Worm (Caenorhabditis elegans) whole organism, L4/young adult: ENCODE measurements around the gene unc-9.

Experiments used
- W03F9.2 ChIP-seq: fragments of 150-350 bp; optimal IDR thresholded peaks from 2 replicates; lab custom pipeline; 2014; ENCODE audit warnings: missing biosample characterization, missing genetic modification characterization
- dao-5 ChIP-seq: sonication (generic microtip); optimal IDR thresholded peaks from 2 replicates; lab custom pipeline; 2016; ENCODE audit warnings: missing genotype, missing genetic modification characterization, moderate library complexity, missing compliant biosample characterization
- him-1 ChIP-seq: sonication (generic microtip); optimal IDR thresholded peaks from 2 replicates; lab custom pipeline; 2016; ENCODE audit warnings: missing genotype, missing genetic modification reagents, missing genetic modification characterization, missing compliant biosample characterization

The unc-9 gene

DNA sequence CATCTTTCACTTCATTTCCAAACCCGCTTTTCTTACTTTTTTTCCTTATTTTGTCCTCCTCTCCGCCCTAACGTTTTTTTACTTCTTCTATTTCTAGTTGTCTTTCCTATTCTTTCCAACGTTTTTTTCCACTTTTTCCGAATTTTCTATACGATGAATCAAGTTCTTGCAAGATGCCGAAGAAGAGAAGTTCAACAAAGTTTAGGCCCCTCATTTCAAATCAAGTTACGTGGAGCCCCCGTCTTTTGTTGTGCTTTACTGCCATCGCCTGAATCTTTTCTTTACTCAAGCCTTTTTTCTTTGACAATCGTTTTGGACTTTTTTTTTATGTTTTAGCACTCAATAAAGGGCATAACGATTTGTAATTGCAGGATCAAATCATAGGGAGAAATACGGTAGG lies at the start of gene unc-9:
Gene unc-9 (plus strand): TSS at position 370 of the 400 bp plus-strand sequence.
- TF ChIP-seq dao-5 (no peak), him-1 (tag; lab: Kevin White, UChicago) (no peak), W03F9.2 (tag; lab: Kevin White, UChicago) (no peak)

ce11 chrX:13154514-13154913 lies 47.1 kb upstream of the unc-9 start:
- TF ChIP-seq dao-5 (no peak), W03F9.2 (tag; lab: Kevin White, UChicago) (no peak), him-1 (tag; lab: Kevin White, UChicago) (no peak)

- TF ChIP-seq him-1 (tag; lab: Kevin White, UChicago) (no peak), dao-5 (no peak), W03F9.2 (tag; lab: Kevin White, UChicago) (no peak)
These were observed 45.8 kb upstream of the unc-9 start for ce11 chrX:13155730-13156129.

DNA sequence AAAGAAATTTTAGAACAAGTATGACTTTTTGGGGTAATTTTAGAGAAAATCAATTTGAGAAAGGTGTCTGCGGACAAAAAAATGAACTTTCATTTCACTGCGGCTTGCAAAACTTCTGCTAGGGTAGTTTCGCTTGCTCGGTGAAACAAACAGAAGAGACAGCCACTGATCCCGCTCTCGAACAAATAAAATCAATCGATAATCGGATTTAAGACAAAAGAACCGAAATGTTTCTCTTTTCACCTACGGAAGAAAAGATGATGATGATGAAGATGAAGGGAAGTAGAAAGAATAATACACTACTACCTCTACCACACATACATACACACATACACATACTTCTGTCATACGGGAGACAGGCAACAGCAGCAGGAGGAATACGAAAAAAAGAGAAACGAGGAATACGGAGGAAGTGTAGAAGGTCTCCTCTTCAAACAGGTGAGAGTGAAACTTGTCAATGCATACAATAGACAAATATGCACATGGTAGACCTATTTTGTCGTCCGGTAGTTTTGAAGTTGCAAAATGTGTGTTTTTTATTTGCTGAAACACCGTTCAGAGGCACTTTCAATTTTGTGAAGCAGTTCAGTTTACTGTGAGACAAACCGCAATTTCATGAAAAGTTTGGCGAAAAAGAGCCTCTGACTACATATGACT lies 44.3 kb upstream of the unc-9 start:
- TF ChIP-seq W03F9.2 (tag; lab: Kevin White, UChicago) (no peak), dao-5 (no peak), him-1 (tag; lab: Kevin White, UChicago) (no peak)

- TF ChIP-seq dao-5 (no peak), him-1 (tag; lab: Kevin White, UChicago) (no peak), W03F9.2 (tag; lab: Kevin White, UChicago) (no peak)
These were observed 43.1 kb upstream of the unc-9 start for ce11 chrX:13158487-13158886.

- TF ChIP-seq dao-5 (no peak), W03F9.2 (tag; lab: Kevin White, UChicago) (no peak), him-1 (tag; lab: Kevin White, UChicago) (no peak)
These were observed 42.6 kb upstream of the unc-9 start for ce11 chrX:13159005-13159404.

- TF ChIP-seq dao-5 (no peak), him-1 (tag; lab: Kevin White, UChicago) (no peak), W03F9.2 (tag; lab: Kevin White, UChicago) (no peak)
These were observed 41.7 kb upstream of the unc-9 start for ce11 chrX:13159890-13160289.

DNA sequence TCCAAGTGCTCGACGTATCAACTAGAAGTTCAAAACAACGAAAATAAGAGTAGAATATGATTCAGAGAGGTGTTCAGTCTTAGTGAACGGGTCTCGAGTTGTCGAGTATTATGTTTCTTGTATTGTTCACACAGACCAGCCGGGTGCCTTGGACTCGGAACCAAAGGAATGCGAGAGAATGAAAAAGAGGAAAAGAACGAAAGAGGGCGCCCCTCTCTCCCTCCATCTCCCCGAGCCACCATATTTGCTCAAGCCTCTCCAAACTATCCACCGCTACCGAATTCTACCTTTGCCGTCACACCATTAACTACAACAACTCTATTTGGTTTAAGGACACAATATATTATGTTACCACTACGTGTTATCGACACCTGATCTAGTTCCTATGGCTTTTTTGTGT lies 39.8 kb upstream of the unc-9 start:
- TF ChIP-seq dao-5 (no peak), him-1 (tag; lab: Kevin White, UChicago) (no peak), W03F9.2 (tag; lab: Kevin White, UChicago) (no peak)

DNA sequence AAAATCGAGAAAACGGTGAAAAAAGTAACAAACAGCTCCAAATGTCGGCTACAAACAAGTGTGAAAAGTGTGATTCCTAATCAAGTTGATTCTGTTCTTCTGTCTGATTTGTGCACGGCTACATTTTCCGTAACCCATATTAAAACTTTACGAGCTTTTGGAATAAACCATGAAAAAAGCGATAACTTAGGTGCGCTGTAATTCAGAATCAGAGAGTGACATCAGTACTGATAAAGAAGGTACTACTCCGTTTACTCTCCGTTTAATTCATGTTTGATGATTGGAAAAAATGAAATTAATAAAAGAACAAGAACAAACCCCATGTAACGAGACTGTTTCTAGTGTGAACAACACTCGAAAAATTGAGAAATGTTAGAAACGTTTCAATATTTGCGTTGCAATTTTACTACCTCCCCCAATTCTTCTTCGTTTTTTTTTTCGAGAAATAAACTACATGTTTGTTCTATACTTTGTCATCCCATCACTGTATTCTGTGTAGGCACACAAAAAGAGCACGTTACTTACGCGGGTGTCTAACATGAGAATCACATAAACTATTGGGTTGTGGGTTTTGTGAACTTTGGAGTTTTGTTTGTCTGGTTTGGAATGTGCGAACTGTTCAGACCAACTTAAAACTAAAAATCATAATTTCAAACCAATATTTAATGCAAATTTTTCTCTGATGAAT lies 39.1 kb upstream of the unc-9 start:
- TF ChIP-seq him-1 (tag; lab: Kevin White, UChicago), result no peak
- no peak for TF ChIP-seq W03F9.2 (tag; lab: Kevin White, UChicago)
- no peak for TF ChIP-seq dao-5

DNA sequence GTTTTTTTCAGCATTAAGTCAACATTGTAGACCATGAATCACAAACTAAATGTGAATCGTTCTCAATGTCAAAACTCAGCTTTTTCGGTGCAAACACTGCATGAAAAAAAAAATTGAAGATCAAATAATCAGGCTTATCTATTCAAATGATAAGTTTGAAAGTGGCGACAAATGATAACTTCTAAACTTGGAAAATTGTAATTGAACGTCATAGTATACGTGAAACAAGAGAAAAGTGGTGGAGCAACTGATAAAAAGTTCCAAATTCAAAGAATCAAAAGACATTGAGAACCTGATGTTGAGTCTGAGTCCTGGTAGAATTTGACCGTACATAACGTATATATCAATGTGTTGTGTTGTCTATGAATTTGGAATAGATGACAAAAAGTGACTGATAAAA lies 38.4 kb upstream of the unc-9 start:
- TF ChIP-seq W03F9.2 (tag; lab: Kevin White, UChicago) (no peak), him-1 (tag; lab: Kevin White, UChicago) (no peak), dao-5 (no peak)

DNA sequence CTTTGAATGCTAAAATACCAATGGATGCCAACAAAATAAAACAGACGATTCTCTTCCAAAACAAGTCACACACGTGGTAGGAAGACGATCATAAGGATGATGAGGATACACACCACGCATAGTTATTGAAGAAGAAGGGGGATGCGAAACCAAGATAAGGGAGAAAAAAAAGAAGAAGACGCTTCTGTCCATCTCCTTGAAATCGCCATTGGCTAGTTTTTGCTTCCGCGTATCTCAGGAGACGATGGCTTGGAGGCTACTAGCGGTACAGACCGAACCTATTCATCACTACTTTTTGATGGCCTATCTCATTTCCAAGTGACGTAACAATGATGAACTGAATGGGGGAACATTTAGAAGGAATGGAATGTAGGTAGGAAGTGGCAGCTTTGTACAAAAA lies 37.3 kb upstream of the unc-9 start:
- TF ChIP-seq W03F9.2 (tag; lab: Kevin White, UChicago) (no peak), dao-5 (no peak), him-1 (tag; lab: Kevin White, UChicago) (no peak)

- TF ChIP-seq W03F9.2 (tag; lab: Kevin White, UChicago) (no peak), dao-5 (no peak), him-1 (tag; lab: Kevin White, UChicago) (no peak)
These were observed 35.9 kb upstream of the unc-9 start for ce11 chrX:13165686-13166085.

- TF ChIP-seq W03F9.2 (tag; lab: Kevin White, UChicago) (no peak), dao-5 (no peak), him-1 (tag; lab: Kevin White, UChicago) (no peak)
These were observed 32.4 kb upstream of the unc-9 start for ce11 chrX:13169133-13169532.

DNA sequence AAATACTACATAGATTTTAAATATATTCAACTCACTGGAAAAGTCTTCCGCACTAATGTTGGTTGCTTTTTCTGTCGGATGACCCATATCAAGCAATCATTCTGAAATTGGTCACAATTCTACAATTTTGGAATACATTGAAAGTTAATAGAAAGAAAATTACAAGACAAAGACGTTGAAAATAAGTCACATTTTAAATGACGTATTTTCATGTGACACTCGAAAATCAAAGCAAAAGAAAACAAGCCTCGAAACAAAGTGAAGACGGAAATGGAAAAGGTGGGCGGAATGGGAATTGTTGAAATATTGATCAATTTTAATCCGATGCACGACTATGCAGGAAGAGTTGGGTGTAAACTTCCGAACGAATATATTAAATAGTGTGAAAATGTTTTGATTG lies 31.6 kb upstream of the unc-9 start, which contains the start of gene mob-2:
Gene mob-2 (minus strand): TSS at position 101 of the 400 bp plus-strand sequence.
- TF ChIP-seq dao-5 (no peak), him-1 (tag; lab: Kevin White, UChicago) (no peak), W03F9.2 (tag; lab: Kevin White, UChicago) (no peak)
